Fruit fly (Drosophila melanogaster) whole organism, prepupa: ENCODE measurements around the gene RAF2.

Experiments
- Blimp-1 ChIP-seq: fragments of 200-800 bp; sonication (Bioruptor generic); optimal IDR thresholded peaks from 3 replicates; lab custom pipeline; 2017; ENCODE audit warnings: missing biosample characterization, missing genetic modification characterization, mild to moderate bottlenecking, moderate library complexity, missing genetic modification reagents
- CG10631 ChIP-seq: fragments of 200-800 bp; sonication (Bioruptor generic); optimal IDR thresholded peaks from 2 replicates; lab custom pipeline; 2016; ENCODE audit warnings: missing biosample characterization, missing genetic modification characterization
- CG10669 ChIP-seq: fragments of 200-800 bp; sonication (Bioruptor generic); optimal IDR thresholded peaks from 3 replicates; lab custom pipeline; 2018; ENCODE audit warnings: missing biosample characterization, mild to moderate bottlenecking, missing genetic modification characterization, moderate library complexity
- CG11294 ChIP-seq: fragments of 200-800 bp; sonication (Bioruptor generic); IDR thresholded peaks from 2 replicates; pipeline ENCODE4 v1.3.6; 2022; ENCODE audit warnings: missing biosample characterization, missing genetic modification characterization
- CG11762 ChIP-seq: fragments of 200-800 bp; sonication (Bioruptor generic); optimal IDR thresholded peaks from 3 replicates; lab custom pipeline; 2016; ENCODE audit warnings: missing biosample characterization, missing genetic modification characterization; ENCODE audit not compliant: insufficient read depth
- CG1621 ChIP-seq: fragments of 200-800 bp; sonication (Bioruptor generic); optimal IDR thresholded peaks from 3 replicates; lab custom pipeline; 2018; ENCODE audit warnings: missing biosample characterization, mild to moderate bottlenecking, missing genetic modification characterization
- CG16779 ChIP-seq: fragments of 200-800 bp; sonication (Bioruptor generic); optimal IDR thresholded peaks from 3 replicates; lab custom pipeline; 2017; ENCODE audit warnings: missing biosample characterization, mild to moderate bottlenecking, missing genetic modification characterization
- CG3032 ChIP-seq: fragments of 200-800 bp; optimal IDR thresholded peaks from 2 replicates; lab custom pipeline; 2019; ENCODE audit warnings: missing biosample characterization, mild to moderate bottlenecking, missing genetic modification characterization, moderate library complexity
- CG31627 ChIP-seq: fragments of 200-800 bp; sonication (Bioruptor generic); optimal IDR thresholded peaks from 3 replicates; lab custom pipeline; 2016; ENCODE audit warnings: missing biosample characterization, missing genetic modification characterization
- CG32006 ChIP-seq: fragments of 200-800 bp; sonication (Bioruptor generic); optimal IDR thresholded peaks from 3 replicates; lab custom pipeline; 2017; ENCODE audit warnings: missing biosample characterization, mild to moderate bottlenecking, missing genetic modification characterization
- CG3919 ChIP-seq: fragments of 200-800 bp; sonication (Bioruptor generic); optimal IDR thresholded peaks from 3 replicates; lab custom pipeline; 2016; ENCODE audit warnings: missing biosample characterization, missing genetic modification characterization
- CG4318 ChIP-seq: fragments of 200-800 bp; sonication (Bioruptor generic); optimal IDR thresholded peaks from 3 replicates; lab custom pipeline; 2017; ENCODE audit warnings: missing biosample characterization, mild to moderate bottlenecking, missing genetic modification characterization
- CG6792 ChIP-seq: fragments of 200-800 bp; sonication (Bioruptor generic); optimal IDR thresholded peaks from 3 replicates; lab custom pipeline; 2016; ENCODE audit warnings: missing biosample characterization, missing genetic modification characterization
- CG6854 ChIP-seq: fragments of 200-800 bp; sonication (Bioruptor generic); optimal IDR thresholded peaks from 2 replicates; lab custom pipeline; 2017; ENCODE audit warnings: missing biosample characterization, mild to moderate bottlenecking, missing genetic modification characterization
- CG8632 ChIP-seq: fragments of 200-800 bp; sonication (Bioruptor generic); optimal IDR thresholded peaks from 3 replicates; lab custom pipeline; 2016; ENCODE audit warnings: missing biosample characterization, missing genetic modification characterization
- Eip75B ChIP-seq: fragments of 200-800 bp; sonication (Bioruptor generic); optimal IDR thresholded peaks from 3 replicates; lab custom pipeline; 2016; ENCODE audit warnings: missing biosample characterization, missing genetic modification characterization
- Eip78C ChIP-seq: fragments of 200-800 bp; sonication (Bioruptor generic); peaks from one replicate; lab custom pipeline; 2016; ENCODE audit warnings: missing biosample characterization, missing genetic modification characterization
- Eip93F ChIP-seq: fragments of 200-800 bp; sonication (Bioruptor generic); optimal IDR thresholded peaks from 2 replicates; lab custom pipeline; 2016; ENCODE audit warnings: missing biosample characterization, mild to moderate bottlenecking, missing genetic modification characterization
- Ets21C ChIP-seq: fragments of 200-800 bp; sonication (Bioruptor generic); optimal IDR thresholded peaks from 3 replicates; lab custom pipeline; 2016; ENCODE audit warnings: missing biosample characterization, missing genetic modification characterization
- Hr38 ChIP-seq: sonication (Bioruptor generic); optimal IDR thresholded peaks from 2 replicates; lab custom pipeline; 2016; ENCODE audit warnings: missing biosample characterization, missing genetic modification characterization
- Lpt ChIP-seq: fragments of 200-800 bp; sonication (Bioruptor generic); optimal IDR thresholded peaks from 3 replicates; lab custom pipeline; 2016; ENCODE audit warnings: missing biosample characterization, missing genetic modification characterization
- OdsH ChIP-seq: fragments of 200-800 bp; sonication (Bioruptor generic); optimal IDR thresholded peaks from 3 replicates; lab custom pipeline; 2016; ENCODE audit warnings: missing biosample characterization, missing genetic modification characterization
- Smox ChIP-seq: fragments of 200-800 bp; sonication (Bioruptor generic); optimal IDR thresholded peaks from 3 replicates; lab custom pipeline; 2016; ENCODE audit warnings: missing biosample characterization, missing genetic modification characterization
- cyc ChIP-seq: fragments of 200-800 bp; sonication (Bioruptor generic); optimal IDR thresholded peaks from 3 replicates; lab custom pipeline; 2016; ENCODE audit warnings: missing biosample characterization, missing genetic modification characterization
- dsx ChIP-seq: fragments of 200-800 bp; optimal IDR thresholded peaks from 3 replicates; lab custom pipeline; 2019; ENCODE audit warnings: missing biosample characterization, mild to moderate bottlenecking, missing genetic modification characterization, moderate library complexity; ENCODE audit not compliant: poor library complexity, severe bottlenecking
- esn ChIP-seq: fragments of 200-800 bp; sonication (Bioruptor generic); optimal IDR thresholded peaks from 2 replicates; lab custom pipeline; 2016; ENCODE audit warnings: missing biosample characterization, mild to moderate bottlenecking, missing genetic modification characterization, moderate library complexity
- fd59A ChIP-seq: fragments of 200-800 bp; sonication (Bioruptor generic); optimal IDR thresholded peaks from 2 replicates; lab custom pipeline; 2017; ENCODE audit warnings: missing biosample characterization, mild to moderate bottlenecking, missing genetic modification characterization, missing genetic modification reagents
- fd85E ChIP-seq: fragments of 200-800 bp; sonication (Bioruptor generic); optimal IDR thresholded peaks from 3 replicates; lab custom pipeline; 2016; ENCODE audit warnings: missing biosample characterization, missing genetic modification characterization
- fkh ChIP-seq: fragments of 200-800 bp; sonication (Bioruptor generic); optimal IDR thresholded peaks from 3 replicates; lab custom pipeline; 2017; ENCODE audit warnings: missing biosample characterization, mild to moderate bottlenecking, missing genetic modification characterization, moderate library complexity
- lz ChIP-seq: fragments of 200-800 bp; sonication (Bioruptor generic); optimal IDR thresholded peaks from 3 replicates; lab custom pipeline; 2016; ENCODE audit warnings: missing biosample characterization, missing genetic modification characterization
- net ChIP-seq: fragments of 200-800 bp; sonication (Bioruptor generic); optimal IDR thresholded peaks from 3 replicates; lab custom pipeline; 2016; ENCODE audit warnings: missing biosample characterization, missing genetic modification characterization
- salr ChIP-seq, 2 experiments: fragments of 200-800 bp; sonication (Bioruptor generic); optimal IDR thresholded peaks; 3 replicates each; lab custom pipeline; 2016 to 2018; ENCODE audit warnings: missing biosample characterization in 2 of 2, missing genetic modification characterization in 2 of 2, mild to moderate bottlenecking in 1 of 2
- spab ChIP-seq: fragments of 200-800 bp; sonication (Bioruptor generic); optimal IDR thresholded peaks from 2 replicates; lab custom pipeline; 2017; ENCODE audit warnings: missing biosample characterization, mild to moderate bottlenecking, missing genetic modification characterization, missing genetic modification reagents
- ss ChIP-seq, 2 experiments: fragments of 200-800 bp; sonication (Bioruptor generic); optimal IDR thresholded peaks; 2 replicates in 1 of 2; 3 replicates in 1 of 2; lab custom pipeline; 2017 to 2018; ENCODE audit warnings: mild to moderate bottlenecking in 2 of 2, missing biosample characterization in 2 of 2, missing genetic modification characterization in 2 of 2, moderate library complexity in 1 of 2
- svp ChIP-seq: fragments of 200-800 bp; sonication (Bioruptor generic); peaks from one replicate; lab custom pipeline; 2016; ENCODE audit warnings: missing biosample characterization, missing genetic modification characterization
- topi ChIP-seq: fragments of 200-800 bp; sonication (Bioruptor generic); optimal IDR thresholded peaks from 3 replicates; lab custom pipeline; 2016; ENCODE audit warnings: missing biosample characterization, missing genetic modification characterization
- vri ChIP-seq: fragments of 200-800 bp; sonication (Bioruptor generic); optimal IDR thresholded peaks from 3 replicates; lab custom pipeline; 2016; ENCODE audit warnings: missing biosample characterization, mild to moderate bottlenecking, missing genetic modification characterization

RAF2 gene

dm6 chr3L:16393700-16394099 lies 7.6 kb downstream of the RAF2 start:
- TF ChIP-seq Lpt (GFP tag; lab: Kevin White, UChicago) (no peak), Eip75B (GFP tag; lab: Kevin White, UChicago) (no peak), fkh (GFP tag; lab: Kevin White, UChicago) (peak; percentile 65)

dm6 chr3L:16394506-16394905 lies 8.4 kb downstream of the RAF2 start, which contains the start of gene Gagr:
Gagr (plus strand) TSS chr3L:16394586.
- TF ChIP-seq esn (GFP tag; lab: Kevin White, UChicago) (no peak), svp (peak; percentile 22), CG3919 (GFP tag; lab: Kevin White, UChicago) (no peak), CG31627 (GFP tag; lab: Kevin White, UChicago) (no peak), fd59A (GFP tag; lab: Kevin White, UChicago) (no peak)

dm6 chr3L:16400175-16400574 lies 14.0 kb downstream of the RAF2 start, which contains the start of gene CG44836:
CG44836 (minus strand) TSS chr3L:16400275.
- no peak for TF ChIP-seq dsx (GFP tag; lab: Kevin White, UChicago)
- TF ChIP-seq CG3032 (tag; lab: Kevin White, UChicago), result no peak
- no peak for TF ChIP-seq CG11762 (GFP tag; lab: Kevin White, UChicago)
- no peak for TF ChIP-seq vri (GFP tag; lab: Kevin White, UChicago)
- no peak for TF ChIP-seq Eip93F
- no peak for TF ChIP-seq fkh (GFP tag; lab: Kevin White, UChicago)
- no peak for TF ChIP-seq svp
- no peak for TF ChIP-seq cyc (GFP tag; lab: Kevin White, UChicago)
- no peak for TF ChIP-seq CG10669 (GFP tag; lab: Kevin White, UChicago)
- TF ChIP-seq Ets21C, result no peak
- no peak for TF ChIP-seq CG8632 (GFP tag; lab: Kevin White, UChicago)
- no peak for TF ChIP-seq Hr38 (GFP tag; lab: Kevin White, UChicago)
- TF ChIP-seq fd85E, result no peak

- no peak for TF ChIP-seq Smox (GFP tag; lab: Kevin White, UChicago)
- TF ChIP-seq svp, result peak; percentile 60
- no peak for TF ChIP-seq OdsH
- no peak for TF ChIP-seq CG6854 (GFP tag; lab: Kevin White, UChicago)
- TF ChIP-seq Eip75B (GFP tag; lab: Kevin White, UChicago), result no peak
- no peak for TF ChIP-seq CG4318 (GFP tag; lab: Kevin White, UChicago)
- no peak for TF ChIP-seq CG8632 (GFP tag; lab: Kevin White, UChicago)
- TF ChIP-seq lz (GFP tag; lab: Kevin White, UChicago), result no peak
Observed at dm6 chr3L:16402253-16402652, 16.1 kb downstream of the RAF2 start.

- TF ChIP-seq CG10669 (GFP tag; lab: Kevin White, UChicago), result no peak
- TF ChIP-seq CG10631 (GFP tag; lab: Kevin White, UChicago), result peak; percentile 40
- TF ChIP-seq svp, result peak; percentile 75
Observed at dm6 chr3L:16407815-16408608, 21.9 kb downstream of the RAF2 start.

- peak; percentile 53 for TF ChIP-seq topi (GFP tag; lab: Kevin White, UChicago)
- peak; percentile 37 for TF ChIP-seq Blimp-1 (GFP tag; lab: Kevin White, UChicago)
- TF ChIP-seq fd59A (GFP tag; lab: Kevin White, UChicago), result peak; percentile 57
- peak; percentile 56 to 64 for TF ChIP-seq ss (GFP tag; optimal IDR thresholded peaks at IDR 0.05; lab: Kevin White, UChicago)
- TF ChIP-seq CG10669 (GFP tag; lab: Kevin White, UChicago), result peak; percentile 63
- peak; percentile 91 for TF ChIP-seq Eip78C (GFP tag; lab: Kevin White, UChicago)
- peak; percentile 56 for TF ChIP-seq CG6792 (GFP tag; lab: Kevin White, UChicago)
- peak; percentile 46 for TF ChIP-seq CG16779 (tag; lab: Kevin White, UChicago)
- peak; percentile 30 for TF ChIP-seq spab (GFP tag; lab: Kevin White, UChicago)
- TF ChIP-seq net (GFP tag; lab: Kevin White, UChicago), result peak; percentile 67
- TF ChIP-seq CG1621, result peak; percentile 37
- TF ChIP-seq CG11762 (GFP tag; lab: Kevin White, UChicago), result peak; percentile 6
- peak; percentile 46 for TF ChIP-seq CG3919 (GFP tag; lab: Kevin White, UChicago)
- peak; percentile 56 to 66 for TF ChIP-seq salr (GFP tag; optimal IDR thresholded peaks at IDR 0.05; lab: Kevin White, UChicago)
- TF ChIP-seq CG11294 (GFP tag; lab: Robert Waterston, UW), result peak; percentile 58; the same call in 1 of the 2 replicates
- peak; percentile 78 for TF ChIP-seq CG32006 (GFP tag; lab: Kevin White, UChicago)
- TF ChIP-seq cyc (GFP tag; lab: Kevin White, UChicago), result peak; percentile 49
Observed at dm6 chr3L:16408609-16409439, 22.7 kb downstream of the RAF2 start.
